Worm (Caenorhabditis elegans) whole organism, L4 larva: ENCODE results near the gene drr-1.

ENCODE experiments used
- F26F4.8 ChIP-seq: fragments of 200-800 bp; sonication (Bioruptor generic); conservative IDR thresholded peaks from 2 replicates; pipeline ENCODE4 v1.3.6; 2022; ENCODE audit warnings: missing genetic modification characterization, missing compliant biosample characterization
- F44E2.7 ChIP-seq: fragments of 200-800 bp; sonication (Bioruptor generic); IDR thresholded peaks from 2 replicates; pipeline ENCODE4 v2.1.2; 2022; ENCODE audit warnings: missing genetic modification characterization, missing compliant biosample characterization
- T26A8.4 ChIP-seq: fragments of 200-800 bp; sonication (Bioruptor generic); IDR thresholded peaks from 2 replicates; pipeline ENCODE4 v1.3.6; 2022; ENCODE audit warnings: missing genetic modification characterization, missing compliant biosample characterization
- ZK337.2 ChIP-seq: fragments of 200-800 bp; sonication (Bioruptor generic); IDR thresholded peaks from 2 replicates; pipeline ENCODE4 v1.3.6; 2022; ENCODE audit warnings: missing genetic modification reagents, missing genetic modification characterization, missing compliant biosample characterization
- ZK546.5 ChIP-seq, 2 experiments: sonication (generic microtip); optimal IDR thresholded peaks; 2 replicates each; lab custom pipeline; 2017; ENCODE audit warnings: missing biosample characterization in 2 of 2, missing genetic modification characterization in 2 of 2
- attf-4 ChIP-seq: sonication (generic microtip); optimal IDR thresholded peaks from 3 replicates; lab custom pipeline; 2017; ENCODE audit warnings: missing biosample characterization, missing genetic modification characterization
- ceh-82 ChIP-seq: sonication (generic microtip); optimal IDR thresholded peaks from 2 replicates; lab custom pipeline; 2017; ENCODE audit warnings: missing biosample characterization, missing genetic modification characterization
- daf-12 ChIP-seq: fragments of 150-350 bp; optimal IDR thresholded peaks from 2 replicates; lab custom pipeline; 2014; ENCODE audit warnings: missing biosample characterization, missing genetic modification reagents, missing genetic modification characterization
- daf-8 ChIP-seq: fragments of 200-800 bp; sonication (Bioruptor generic); IDR thresholded peaks from 2 replicates; pipeline ENCODE4 v1.3.6; 2022; ENCODE audit warnings: missing genetic modification characterization, missing compliant biosample characterization
- dmd-8 ChIP-seq: fragments of 200-800 bp; sonication (Bioruptor generic); IDR thresholded peaks from 2 replicates; pipeline ENCODE4 v1.3.6; 2022; ENCODE audit warnings: missing genetic modification characterization, missing compliant biosample characterization
- duxl-1 ChIP-seq: sonication (generic microtip); optimal IDR thresholded peaks from 2 replicates; lab custom pipeline; 2016; ENCODE audit warnings: mild to moderate bottlenecking, missing genetic modification characterization, moderate library complexity, missing compliant biosample characterization; ENCODE audit not compliant: poor library complexity
- dve-1 ChIP-seq: sonication (generic microtip); optimal IDR thresholded peaks from 2 replicates; lab custom pipeline; 2017; ENCODE audit warnings: antibody characterized with exemption, mild to moderate bottlenecking, missing genetic modification characterization, missing compliant biosample characterization; ENCODE audit not compliant: insufficient read depth
- egl-43 ChIP-seq: fragments of 200-800 bp; sonication (Bioruptor generic); IDR thresholded peaks from 2 replicates; pipeline ENCODE4 v1.3.6; 2022; ENCODE audit warnings: missing genetic modification reagents, missing genetic modification characterization, missing compliant biosample characterization
- fkh-10 ChIP-seq: fragments of 150-350 bp; optimal IDR thresholded peaks from 2 replicates; lab custom pipeline; 2014; ENCODE audit warnings: missing biosample characterization, missing genetic modification reagents, missing genetic modification characterization
- gei-8 ChIP-seq: fragments of 200-800 bp; sonication (Bioruptor generic); optimal IDR thresholded peaks from 2 replicates; lab custom pipeline; 2018; ENCODE audit warnings: mild to moderate bottlenecking, missing genetic modification characterization, missing compliant biosample characterization
- hif-1 ChIP-seq, 2 experiments: sonication (generic microtip); optimal IDR thresholded peaks; 2 replicates each; lab custom pipeline; 2016 to 2017; ENCODE audit warnings: missing compliant biosample characterization in 2 of 2, missing genetic modification characterization in 2 of 2, missing genetic modification reagents in 2 of 2, missing genotype in 2 of 2, mild to moderate bottlenecking in 1 of 2
- hlh-11 ChIP-seq: fragments of 200-800 bp; sonication (Bioruptor generic); optimal IDR thresholded peaks from 2 replicates; lab custom pipeline; 2018; ENCODE audit warnings: mild to moderate bottlenecking, missing genetic modification characterization, missing compliant biosample characterization
- lin-15B ChIP-seq: fragments of 150-350 bp; sonication (generic microtip); optimal IDR thresholded peaks from 3 replicates; lab custom pipeline; 2014; ENCODE audit warnings: missing biosample characterization, missing genetic modification characterization
- lin-38 ChIP-seq: fragments of 200-800 bp; sonication (Bioruptor generic); IDR thresholded peaks from 2 replicates; pipeline ENCODE4 v1.3.6; 2022; ENCODE audit warnings: missing genetic modification reagents, missing genetic modification characterization, missing compliant biosample characterization
- madf-5 ChIP-seq, 2 experiments: fragments of 200-800 bp; sonication (Bioruptor generic); IDR thresholded peaks; 2 replicates each; pipeline ENCODE4 v1.3.6; 2022; ENCODE audit warnings: missing compliant biosample characterization in 2 of 2, missing genetic modification characterization in 2 of 2
- mep-1 ChIP-seq: fragments of 150-350 bp; sonication (generic microtip); optimal IDR thresholded peaks from 3 replicates; lab custom pipeline; 2014; ENCODE audit warnings: missing biosample characterization, missing genetic modification characterization
- mes-2 ChIP-seq: sonication (generic microtip); optimal IDR thresholded peaks from 2 replicates; lab custom pipeline; 2016; ENCODE audit warnings: missing genotype, mild to moderate bottlenecking, missing genetic modification characterization, missing compliant biosample characterization; ENCODE audit not compliant: poor library complexity, severe bottlenecking
- mxl-3 ChIP-seq: fragments of 200-800 bp; sonication (Bioruptor generic); optimal IDR thresholded peaks from 2 replicates; lab custom pipeline; 2018; ENCODE audit warnings: mild to moderate bottlenecking, missing genetic modification characterization, missing compliant biosample characterization
- nhr-102 ChIP-seq: sonication (generic microtip); optimal IDR thresholded peaks from 2 replicates; lab custom pipeline; 2016; ENCODE audit warnings: mild to moderate bottlenecking, missing genetic modification characterization, moderate library complexity, missing compliant biosample characterization
- nhr-42 ChIP-seq: fragments of 200-800 bp; sonication (Bioruptor generic); IDR thresholded peaks from 2 replicates; pipeline ENCODE4 v1.3.6; 2022; ENCODE audit warnings: missing genetic modification characterization, missing compliant biosample characterization
- nhr-6 ChIP-seq: fragments of 150-350 bp; optimal IDR thresholded peaks from 2 replicates; lab custom pipeline; 2014; ENCODE audit warnings: missing biosample characterization, missing genetic modification characterization
- pqm-1 ChIP-seq: sonication (generic microtip); optimal IDR thresholded peaks from 2 replicates; lab custom pipeline; 2017; ENCODE audit warnings: missing biosample characterization, missing genetic modification characterization
- rbr-2 ChIP-seq: sonication (generic microtip); optimal IDR thresholded peaks from 2 replicates; lab custom pipeline; 2016; ENCODE audit warnings: missing genotype, missing genetic modification characterization, missing compliant biosample characterization
- saeg-2 ChIP-seq: fragments of 200-800 bp; sonication (Bioruptor generic); IDR thresholded peaks from 2 replicates; pipeline ENCODE4 v1.3.6; 2022; ENCODE audit warnings: missing genetic modification reagents, missing genetic modification characterization, missing compliant biosample characterization
- set-16 ChIP-seq: fragments of 200-800 bp; sonication (Bioruptor generic); IDR thresholded peaks from 2 replicates; pipeline ENCODE4 v1.3.6; 2022; ENCODE audit warnings: missing genetic modification reagents, missing genetic modification characterization, missing compliant biosample characterization
- snpc-4 ChIP-seq: fragments of 150-350 bp; optimal IDR thresholded peaks from 2 replicates; lab custom pipeline; 2014; ENCODE audit warnings: missing biosample characterization, missing genetic modification characterization
- tag-97 ChIP-seq: fragments of 200-800 bp; sonication (Bioruptor generic); IDR thresholded peaks from 2 replicates; pipeline ENCODE4 v1.3.6; 2022; ENCODE audit warnings: missing genetic modification characterization, missing compliant biosample characterization
- unc-130 ChIP-seq: sonication (generic microtip); optimal IDR thresholded peaks from 2 replicates; lab custom pipeline; 2016; ENCODE audit warnings: missing genetic modification reagents, missing genetic modification characterization, missing compliant biosample characterization
- unc-62 ChIP-seq, 3 experiments: fragments of 150-350 bp in 1 of 3; sonication (generic microtip); optimal IDR thresholded peaks in 2 of 3; peaks in 1 of 3; 1 replicate in 1 of 3; 2 replicates in 2 of 3; lab custom pipeline; 2014 to 2017; ENCODE audit warnings: missing biosample characterization in 3 of 3, missing genetic modification characterization in 3 of 3, missing genetic modification reagents in 3 of 3, missing genotype in 1 of 3
- zag-1 ChIP-seq: fragments of 150-350 bp; optimal IDR thresholded peaks from 2 replicates; lab custom pipeline; 2014; ENCODE audit warnings: missing biosample characterization, missing genetic modification characterization
- zfp-2 ChIP-seq: sonication (generic microtip); optimal IDR thresholded peaks from 2 replicates; lab custom pipeline; 2016; ENCODE audit warnings: mild to moderate bottlenecking, missing genetic modification characterization, missing compliant biosample characterization
- zip-2 ChIP-seq: fragments of 150-350 bp; optimal IDR thresholded peaks from 2 replicates; lab custom pipeline; 2014; ENCODE audit warnings: missing biosample characterization, missing genetic modification characterization

Gene drr-1

DNA sequence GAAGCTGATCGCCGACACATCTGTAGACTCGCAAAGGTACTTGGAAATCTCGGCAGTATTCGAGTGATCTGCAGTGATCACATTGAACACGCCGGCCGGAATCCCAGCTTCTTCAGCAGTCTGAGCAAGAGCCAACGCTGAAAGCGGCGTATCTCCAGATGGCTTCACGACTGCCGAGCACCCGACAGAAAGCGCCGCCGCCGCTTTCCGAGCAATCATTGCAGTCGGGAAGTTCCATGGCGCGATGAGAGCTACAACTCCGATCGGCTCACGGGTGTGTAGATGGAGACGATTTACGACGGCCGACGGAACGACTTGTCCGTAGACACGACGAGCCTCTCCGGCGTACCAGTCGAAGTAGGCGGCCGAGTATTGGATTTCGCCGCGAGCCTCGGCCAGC is 5.8 kb downstream of the drr-1 start:
- no peak for TF ChIP-seq nhr-102 (tag; lab: Kevin White, UChicago)
- peak; percentile 87 for TF ChIP-seq set-16
- peak; percentile 23; the same call in 1 of the 2 replicates for TF ChIP-seq egl-43 (GFP tag; lab: Robert Waterston, UW)
- TF ChIP-seq daf-8 (GFP tag; lab: Robert Waterston, UW) = 0 out of 2 replicates have a peak, but pooled peaks have one; percentile 26
- TF ChIP-seq lin-15B = no peak
- TF ChIP-seq, all 104 proteins: peak for 3

- no peak for TF ChIP-seq rbr-2 (tag; lab: Kevin White, UChicago)
- TF ChIP-seq set-16 = peak; percentile 69; the same call in 1 of the 2 replicates
- TF ChIP-seq, all 104 proteins: peak for 1
Observed at ce11 chrII:13487563-13487962, 8.1 kb downstream of the drr-1 start.

DNA sequence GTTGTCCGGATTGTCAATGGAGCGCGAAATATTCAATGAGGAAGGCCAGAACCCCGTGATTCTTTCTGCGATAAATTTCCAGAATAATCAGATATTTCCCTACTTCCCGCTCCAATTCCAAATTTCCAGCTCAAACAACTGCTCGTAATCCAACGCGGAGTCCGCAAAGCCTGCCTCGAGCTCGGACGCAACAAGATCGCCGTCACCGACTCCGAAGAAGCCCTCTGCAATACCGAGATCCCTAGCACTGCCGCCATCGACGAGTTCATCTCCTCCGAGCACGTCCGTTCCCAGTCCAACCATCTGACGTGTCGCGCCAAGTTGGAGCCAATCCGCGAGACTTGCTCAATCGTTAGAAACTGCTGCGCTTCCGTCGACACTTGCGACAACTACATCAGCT is 10.6 kb downstream of the drr-1 start:
- TF ChIP-seq zag-1 (no peak), ZK337.2 (GFP tag; lab: Robert Waterston, UW) (no peak), T26A8.4 (GFP tag; lab: Robert Waterston, UW) (0 out of 2 replicates have a peak, but pooled peaks have one; percentile 10), duxl-1 (tag; lab: Kevin White, UChicago) (no peak), lin-38 (GFP tag; lab: Robert Waterston, UW) (0 out of 2 replicates have a peak, but pooled peaks have one; percentile 17), mxl-3 (no peak), pqm-1 (tag; lab: Kevin White, UChicago) (no peak), snpc-4 (tag; lab: Kevin White, UChicago) (no peak), set-16 (peak; percentile 77), zip-2 (tag; lab: Kevin White, UChicago) (no peak), mep-1 (tag; lab: Kevin White, UChicago) (no peak), hlh-11 (no peak), fkh-10 (no peak), nhr-42 (GFP tag; lab: Robert Waterston, UW) (0 out of 2 replicates have a peak, but pooled peaks have one; percentile 5), ceh-82 (tag; lab: Kevin White, UChicago) (no peak), dmd-8 (GFP tag; lab: Robert Waterston, UW) (no peak), nhr-6 (tag; lab: Kevin White, UChicago) (no peak), unc-130 (GFP tag; lab: Kevin White, UChicago) (no peak), saeg-2 (GFP tag; lab: Robert Waterston, UW) (no peak), tag-97 (GFP tag; lab: Robert Waterston, UW) (no peak), zfp-2 (tag; lab: Kevin White, UChicago) (no peak), F26F4.8 (GFP tag; lab: Robert Waterston, UW) (0 out of 2 replicates have a peak, but pooled peaks have one; percentile 7), madf-5 (GFP tag; IDR thresholded peaks at IDR 0.05; lab: Robert Waterston, UW) (no peak), mes-2 (no peak), gei-8 (GFP tag; lab: Kevin White, UChicago) (no peak), dve-1 (tag; lab: Kevin White, UChicago) (no peak), hif-1 (tag; optimal IDR thresholded peaks at IDR 0.05; lab: Kevin White, UChicago) (no peak), lin-15B (no peak), ZK546.5 (tag; optimal IDR thresholded peaks at IDR 0.05; lab: Kevin White, UChicago) (no peak)

DNA sequence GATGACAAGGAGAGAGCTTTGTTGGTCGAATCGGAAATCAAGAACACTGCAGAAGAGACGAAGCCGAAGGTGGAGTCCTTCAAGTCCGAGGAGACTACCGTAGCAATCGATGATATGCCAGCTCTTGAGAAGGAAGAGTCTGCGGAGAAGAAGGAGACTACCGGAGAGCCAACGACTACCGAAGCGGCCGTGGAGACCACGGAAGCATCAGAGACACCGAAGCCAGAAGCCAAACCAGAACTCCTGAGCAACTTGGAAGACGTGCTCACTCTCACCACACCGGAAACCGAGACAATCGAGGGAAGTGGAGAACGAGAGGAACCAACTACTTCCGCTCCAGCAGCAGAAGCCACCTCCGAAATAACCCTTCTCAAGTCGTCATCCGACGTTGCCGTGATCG is 11.6 kb downstream of the drr-1 start:
- TF ChIP-seq set-16 (peak; percentile 65), attf-4 (tag; lab: Kevin White, UChicago) (no peak), daf-12 (no peak), unc-62 (GFP tag; optimal IDR thresholded peaks at IDR 0.05 in 1 of 2; lab: Kevin White, UChicago) (peak in 1 of 2 experiments; percentile 47), unc-62 (tag; optimal IDR thresholded peaks at IDR 0.05; lab: Kevin White, UChicago) (no peak), F44E2.7 (GFP tag; lab: Robert Waterston, UW) (no peak)
- TF ChIP-seq, all 104 proteins: peak for 2
